Fruit fly (Drosophila melanogaster) whole organism, embryonic: Measurements from ENCODE around the gene Pif1.

Experiments
- Blimp-1 ChIP-seq: fragments of 200-800 bp; sonication (Bioruptor generic); optimal IDR thresholded peaks from 3 replicates; lab custom pipeline; 2018; ENCODE audit warnings: missing biosample characterization, missing genetic modification characterization, mild to moderate bottlenecking, moderate library complexity, missing genetic modification reagents
- CG1024 ChIP-seq: fragments of 200-800 bp; sonication (Bioruptor generic); IDR thresholded peaks from 2 replicates; pipeline ENCODE4 v1.3.6; 2022; ENCODE audit warnings: missing biosample characterization, missing genetic modification characterization
- CG10959 ChIP-seq: fragments of 200-800 bp; sonication (Bioruptor generic); IDR thresholded peaks from 2 replicates; pipeline ENCODE4 v1.3.6; 2022; ENCODE audit warnings: missing biosample characterization, missing genetic modification characterization
- CG10979 ChIP-seq: fragments of 200-800 bp; sonication (Bioruptor generic); optimal IDR thresholded peaks from 2 replicates; lab custom pipeline; 2018; ENCODE audit warnings: missing biosample characterization, mild to moderate bottlenecking, missing genetic modification characterization, moderate library complexity
- CG11247 ChIP-seq: fragments of 200-800 bp; sonication (Bioruptor generic); IDR thresholded peaks from 2 replicates; pipeline ENCODE4 v1.3.6; 2022; ENCODE audit warnings: missing biosample characterization, missing genetic modification characterization
- CG11504 ChIP-seq: fragments of 200-800 bp; sonication (Bioruptor generic); optimal IDR thresholded peaks from 3 replicates; lab custom pipeline; 2019; ENCODE audit warnings: missing biosample characterization, mild to moderate bottlenecking, missing genetic modification characterization, moderate library complexity
- CG11696 ChIP-seq: fragments of 200-800 bp; sonication (Bioruptor generic); IDR thresholded peaks from 2 replicates; pipeline ENCODE4 v1.3.6; 2022; ENCODE audit warnings: missing biosample characterization, missing genetic modification characterization
- CG13624 ChIP-seq: fragments of 200-800 bp; sonication (Bioruptor generic); optimal IDR thresholded peaks from 2 replicates; lab custom pipeline; 2016; ENCODE audit warnings: missing biosample characterization, missing genetic modification characterization
- CG13775 ChIP-seq: fragments of 200-800 bp; sonication (Bioruptor generic); optimal IDR thresholded peaks from 3 replicates; lab custom pipeline; 2017; ENCODE audit warnings: missing biosample characterization, mild to moderate bottlenecking, missing genetic modification characterization
- CG14441 ChIP-seq: fragments of 200-800 bp; sonication (Bioruptor generic); IDR thresholded peaks from 2 replicates; pipeline ENCODE4 v1.3.6; 2022; ENCODE audit warnings: missing biosample characterization, missing genetic modification characterization
- CG15269 ChIP-seq: fragments of 200-800 bp; sonication (Bioruptor generic); optimal IDR thresholded peaks from 2 replicates; lab custom pipeline; 2018; ENCODE audit warnings: missing biosample characterization, mild to moderate bottlenecking, missing genetic modification characterization, moderate library complexity
- CG17359 ChIP-seq: fragments of 200-800 bp; sonication (Bioruptor generic); optimal IDR thresholded peaks from 3 replicates; lab custom pipeline; 2018; ENCODE audit warnings: missing biosample characterization, mild to moderate bottlenecking, missing genetic modification characterization, moderate library complexity
- CG2116 ChIP-seq: fragments of 200-800 bp; sonication (Bioruptor generic); optimal IDR thresholded peaks from 3 replicates; lab custom pipeline; 2018; ENCODE audit warnings: missing biosample characterization, mild to moderate bottlenecking, missing genetic modification characterization
- CG2678 ChIP-seq: fragments of 200-800 bp; sonication (Bioruptor generic); optimal IDR thresholded peaks from 3 replicates; lab custom pipeline; 2019; ENCODE audit warnings: missing biosample characterization, mild to moderate bottlenecking, missing genetic modification characterization, moderate library complexity
- CG31441 ChIP-seq: fragments of 200-800 bp; sonication (Bioruptor generic); IDR thresholded peaks from 2 replicates; pipeline ENCODE4 v1.3.6; 2022; ENCODE audit warnings: missing biosample characterization, missing genetic modification characterization
- CG3281 ChIP-seq: fragments of 200-800 bp; sonication (Bioruptor generic); optimal IDR thresholded peaks from 3 replicates; lab custom pipeline; 2017; ENCODE audit warnings: missing biosample characterization, mild to moderate bottlenecking, missing genetic modification characterization
- CG3407 ChIP-seq: fragments of 200-800 bp; sonication (Bioruptor generic); optimal IDR thresholded peaks from 2 replicates; lab custom pipeline; 2018; ENCODE audit warnings: missing biosample characterization, mild to moderate bottlenecking, missing genetic modification characterization
- CG42726 ChIP-seq: fragments of 200-800 bp; sonication (Bioruptor generic); IDR thresholded peaks from 2 replicates; pipeline ENCODE4 v1.3.6; 2022; ENCODE audit warnings: missing biosample characterization, missing genetic modification characterization; ENCODE audit not compliant: partially characterized antibody
- CG4820 ChIP-seq: fragments of 200-800 bp; sonication (Bioruptor generic); optimal IDR thresholded peaks from 3 replicates; lab custom pipeline; 2016; ENCODE audit warnings: missing biosample characterization, missing genetic modification characterization
- CG5180 ChIP-seq: fragments of 200-800 bp; sonication (Bioruptor generic); optimal IDR thresholded peaks from 3 replicates; lab custom pipeline; 2017; ENCODE audit warnings: missing biosample characterization, missing genetic modification characterization, mild to moderate bottlenecking, moderate library complexity, missing genetic modification reagents
- CG8765 ChIP-seq: fragments of 200-800 bp; sonication (Bioruptor generic); IDR thresholded peaks from 2 replicates; pipeline ENCODE4 v1.3.6; 2022; ENCODE audit warnings: missing biosample characterization, missing genetic modification characterization
- Dref ChIP-seq: fragments of 200-800 bp; sonication (Bioruptor generic); IDR thresholded peaks from 2 replicates; pipeline ENCODE4 v1.3.6; 2022; ENCODE audit warnings: missing biosample characterization, missing genetic modification characterization
- Drgx ChIP-seq: fragments of 200-800 bp; sonication (Bioruptor generic); IDR thresholded peaks from 2 replicates; pipeline ENCODE4 v1.3.6; 2022; ENCODE audit warnings: missing biosample characterization, missing genetic modification characterization
- Fer3 ChIP-seq: fragments of 200-800 bp; sonication (Bioruptor generic); optimal IDR thresholded peaks from 2 replicates; lab custom pipeline; 2018; ENCODE audit warnings: missing biosample characterization, mild to moderate bottlenecking, missing genetic modification characterization, moderate library complexity
- HLH3B ChIP-seq: fragments of 200-800 bp; sonication (Bioruptor generic); IDR thresholded peaks from 2 replicates; pipeline ENCODE4 v1.3.6; 2022; ENCODE audit warnings: missing biosample characterization, missing genetic modification characterization
- HLH54F ChIP-seq: fragments of 200-800 bp; sonication (Bioruptor generic); optimal IDR thresholded peaks from 3 replicates; lab custom pipeline; 2016; ENCODE audit warnings: missing biosample characterization, missing genetic modification characterization
- Hmr ChIP-seq: fragments of 200-800 bp; sonication (Bioruptor generic); optimal IDR thresholded peaks from 3 replicates; lab custom pipeline; 2017; ENCODE audit warnings: mild to moderate bottlenecking, missing biosample characterization, missing genetic modification reagents, missing genetic modification characterization
- Hr51 ChIP-seq, 2 experiments: fragments of 200-800 bp; sonication (Bioruptor generic); optimal IDR thresholded peaks; 2 replicates in 1 of 2; 3 replicates in 1 of 2; lab custom pipeline; 2016 to 2018; ENCODE audit warnings: missing biosample characterization in 2 of 2, missing genetic modification characterization in 2 of 2, mild to moderate bottlenecking in 1 of 2, moderate library complexity in 1 of 2
- Oli ChIP-seq: fragments of 200-800 bp; sonication (Bioruptor generic); optimal IDR thresholded peaks from 2 replicates; lab custom pipeline; 2018; ENCODE audit warnings: missing biosample characterization, mild to moderate bottlenecking, missing genetic modification characterization, moderate library complexity
- Ptx1 ChIP-seq: fragments of 200-800 bp; sonication (Bioruptor generic); IDR thresholded peaks from 2 replicates; pipeline ENCODE4 v1.3.6; 2022; ENCODE audit warnings: missing biosample characterization, missing genetic modification characterization
- dm ChIP-seq: fragments of 200-800 bp; sonication (Bioruptor generic); optimal IDR thresholded peaks from 3 replicates; lab custom pipeline; 2016; ENCODE audit warnings: missing biosample characterization, missing genetic modification characterization
- dmrt99B ChIP-seq: fragments of 200-800 bp; sonication (Bioruptor generic); optimal IDR thresholded peaks from 2 replicates; lab custom pipeline; 2018; ENCODE audit warnings: missing biosample characterization, mild to moderate bottlenecking, missing genetic modification characterization, moderate library complexity
- esg ChIP-seq: fragments of 200-800 bp; sonication (Bioruptor generic); conservative IDR thresholded peaks from 2 replicates; pipeline ENCODE4 v1.3.6; 2022; ENCODE audit warnings: missing biosample characterization, missing genetic modification characterization
- fd96Cb ChIP-seq: fragments of 200-800 bp; sonication (Bioruptor generic); optimal IDR thresholded peaks from 2 replicates; lab custom pipeline; 2018; ENCODE audit warnings: missing biosample characterization, mild to moderate bottlenecking, missing genetic modification characterization, moderate library complexity
- gem ChIP-seq: fragments of 200-800 bp; sonication (Bioruptor generic); optimal IDR thresholded peaks from 2 replicates; lab custom pipeline; 2019; ENCODE audit warnings: missing biosample characterization, mild to moderate bottlenecking, missing genetic modification characterization, moderate library complexity
- nerfin-1 ChIP-seq: fragments of 200-800 bp; sonication (Bioruptor generic); optimal IDR thresholded peaks from 3 replicates; lab custom pipeline; 2019; ENCODE audit warnings: missing biosample characterization, mild to moderate bottlenecking, missing genetic modification characterization, moderate library complexity
- pan ChIP-seq, 4 experiments: fragments of >200 bp in 3 of 4; fragments of 200-800 bp in 1 of 4; sonication (Bioruptor generic) in 1 of 4; optimal IDR thresholded peaks in 3 of 4; IDR thresholded peaks in 1 of 4; 2 replicates each; pipeline versions ENCODE4 v1.3.6 to Lab custom; 2017 to 2022; ENCODE audit warnings: missing biosample characterization in 2 of 4, missing genetic modification characterization in 2 of 4, mixed read lengths in 1 of 4
- pb ChIP-seq: fragments of 200-800 bp; sonication (Bioruptor generic); optimal IDR thresholded peaks from 3 replicates; lab custom pipeline; 2016; ENCODE audit warnings: missing biosample characterization, missing genetic modification characterization
- pum ChIP-seq: fragments of 200-800 bp; sonication (Bioruptor generic); optimal IDR thresholded peaks from 2 replicates; lab custom pipeline; 2016; ENCODE audit warnings: missing biosample characterization, missing genetic modification characterization
- salm ChIP-seq: fragments of 200-800 bp; sonication (Bioruptor generic); optimal IDR thresholded peaks from 2 replicates; lab custom pipeline; 2018; ENCODE audit warnings: missing biosample characterization, mild to moderate bottlenecking, missing genetic modification characterization
- schlank ChIP-seq: fragments of 200-800 bp; sonication (Bioruptor generic); optimal IDR thresholded peaks from 2 replicates; lab custom pipeline; 2018; ENCODE audit warnings: missing biosample characterization, mild to moderate bottlenecking, missing genetic modification characterization
- ssp ChIP-seq: fragments of 200-800 bp; sonication (Bioruptor generic); IDR thresholded peaks from 2 replicates; pipeline ENCODE4 v1.3.6; 2022; ENCODE audit warnings: missing biosample characterization, missing genetic modification characterization
- stc ChIP-seq: fragments of 200-800 bp; sonication (Bioruptor generic); IDR thresholded peaks from 2 replicates; pipeline ENCODE4 v1.3.6; 2022; ENCODE audit warnings: missing biosample characterization, missing genetic modification characterization
- stwl ChIP-seq: fragments of 200-800 bp; sonication (Bioruptor generic); optimal IDR thresholded peaks from 3 replicates; lab custom pipeline; 2018; ENCODE audit warnings: missing biosample characterization, mild to moderate bottlenecking, missing genetic modification characterization, moderate library complexity
- trem ChIP-seq: fragments of 200-800 bp; optimal IDR thresholded peaks from 3 replicates; lab custom pipeline; 2019; ENCODE audit warnings: missing biosample characterization, mild to moderate bottlenecking, missing genetic modification characterization, moderate library complexity
- unpg ChIP-seq: fragments of 200-800 bp; sonication (Bioruptor generic); optimal IDR thresholded peaks from 3 replicates; lab custom pipeline; 2018; ENCODE audit warnings: missing biosample characterization, mild to moderate bottlenecking, missing genetic modification characterization, moderate library complexity
- vfl ChIP-seq: fragments of 200-800 bp; sonication (Bioruptor generic); optimal IDR thresholded peaks from 2 replicates; lab custom pipeline; 2016; ENCODE audit warnings: missing biosample characterization, missing genetic modification characterization
- vvl ChIP-seq: fragments of 200-800 bp; sonication (Bioruptor generic); IDR thresholded peaks from 2 replicates; pipeline ENCODE4 v1.3.6; 2022; ENCODE audit warnings: missing biosample characterization, missing genetic modification characterization
- z ChIP-seq: fragments of 200-800 bp; sonication (Bioruptor generic); IDR thresholded peaks from 3 replicates; pipeline ENCODE4 v1.3.6; 2022; ENCODE audit warnings: missing biosample characterization, missing genetic modification characterization
- zfh1 ChIP-seq: fragments of 200-800 bp; sonication (Bioruptor generic); IDR thresholded peaks from 3 replicates; pipeline ENCODE4 v1.3.6; 2022; ENCODE audit warnings: missing biosample characterization, missing genetic modification characterization

Pif1 gene

DNA sequence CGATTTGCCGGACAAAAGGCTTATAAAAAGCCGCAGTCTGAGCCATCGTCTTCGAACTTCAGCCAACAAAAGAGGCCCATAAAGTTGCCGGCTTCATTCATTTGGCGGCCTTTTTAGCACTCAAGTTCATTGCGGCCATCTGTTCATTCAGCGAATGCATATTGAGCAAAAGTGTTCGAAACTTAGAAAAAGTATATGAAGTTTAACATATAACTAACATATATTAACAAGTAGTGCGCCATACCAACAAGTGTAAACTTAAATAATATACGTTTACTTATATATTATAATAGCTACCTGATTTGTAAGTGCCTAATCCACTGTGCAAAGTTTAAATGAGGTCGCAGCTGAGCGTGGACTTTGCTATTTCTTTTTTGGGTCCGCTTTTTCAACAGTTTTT, 33.5 kb downstream of the Pif1 start:
- TF ChIP-seq CG15269 (tag; lab: Kevin White, UChicago), result peak; percentile 23
- TF ChIP-seq fd96Cb, result no peak
- no peak for TF ChIP-seq HLH54F
- TF ChIP-seq Drgx (GFP tag; lab: Robert Waterston, UW), result peak; percentile 17; the same call in 1 of the 2 replicates
- TF ChIP-seq CG11247, result no peak
- TF ChIP-seq CG2678 (tag; lab: Kevin White, UChicago), result peak; percentile 13
- TF ChIP-seq CG5180 (GFP tag; lab: Kevin White, UChicago), result peak; percentile 54
- TF ChIP-seq CG14441, result peak; percentile 21; the same call in 1 of the 2 replicates
- TF ChIP-seq CG11504 (tag; lab: Kevin White, UChicago), result peak; percentile 13
- no peak for TF ChIP-seq CG13775 (GFP tag; lab: Kevin White, UChicago)
- no peak for TF ChIP-seq CG42726 (GFP tag; lab: Robert Waterston, UW)
- no peak for TF ChIP-seq CG2116
- TF ChIP-seq stwl (tag; lab: Kevin White, UChicago), result no peak
- TF ChIP-seq Hr51 (GFP tag; optimal IDR thresholded peaks at IDR 0.05; lab: Kevin White, UChicago), result peak in 1 of 2 experiments; percentile 44
- TF ChIP-seq Dref (GFP tag; lab: Robert Waterston, UW), result no peak
- peak; percentile 19 for TF ChIP-seq CG17359 (tag; lab: Kevin White, UChicago)
- TF ChIP-seq CG31441 (GFP tag; lab: Robert Waterston, UW), result no peak
- TF ChIP-seq esg (GFP tag; lab: Robert Waterston, UW), result 0 out of 2 replicates have a peak, but pooled peaks have one; percentile 15
- no peak for TF ChIP-seq pan (optimal IDR thresholded peaks at IDR 0.05; lab: Kevin White, UChicago)
- peak in 1 of 2 experiments; percentile 59 for TF ChIP-seq pan (GFP tag; optimal IDR thresholded peaks at IDR 0.05 in 1 of 2, IDR thresholded peaks at IDR 0.05 in 1 of 2)
- peak; percentile 25 for TF ChIP-seq gem (tag; lab: Kevin White, UChicago)
- TF ChIP-seq HLH3B (GFP tag; lab: Robert Waterston, UW), result 0 out of 2 replicates have a peak, but pooled peaks have one; percentile 13
- TF ChIP-seq Oli, result peak; percentile 15
- TF ChIP-seq stc (GFP tag; lab: Robert Waterston, UW), result 0 out of 2 replicates have a peak, but pooled peaks have one; percentile 39
- peak; percentile 28 for TF ChIP-seq dmrt99B (tag; lab: Kevin White, UChicago)
- TF ChIP-seq, all 482 proteins: peak for 15

DNA sequence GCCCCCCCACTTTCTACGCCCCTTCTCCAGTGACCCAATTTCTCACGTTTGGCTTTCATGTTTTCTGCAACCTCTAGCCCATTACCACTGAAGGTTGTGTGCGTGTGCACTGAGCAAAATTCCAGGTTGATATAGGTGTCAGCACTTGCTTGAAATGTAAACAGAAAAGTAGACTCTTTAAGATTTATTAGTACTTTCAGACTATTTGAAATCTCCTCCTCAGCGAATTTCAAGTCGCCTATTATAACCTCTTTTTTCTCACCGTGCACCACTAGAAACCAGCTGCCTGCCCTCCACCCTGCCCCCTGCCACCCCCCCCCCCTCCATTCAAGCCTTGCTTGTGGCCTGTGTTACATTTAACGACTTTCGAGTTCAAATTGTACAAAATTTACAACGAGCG, 34.7 kb downstream of the Pif1 start:
- TF ChIP-seq CG3281 (GFP tag; lab: Kevin White, UChicago) (no peak), Ptx1 (GFP tag; lab: Robert Waterston, UW) (peak; percentile 60), pum (GFP tag; lab: Kevin White, UChicago) (peak; percentile 13), CG3407 (peak; percentile 22), vvl (GFP tag; lab: Robert Waterston, UW) (peak; percentile 62), Blimp-1 (peak; percentile 52), schlank (tag; lab: Kevin White, UChicago) (no peak), trem (tag; lab: Kevin White, UChicago) (peak; percentile 7), z (GFP tag; lab: Robert Waterston, UW) (no peak), pb (GFP tag; lab: Kevin White, UChicago) (no peak), CG11696 (GFP tag; lab: Robert Waterston, UW) (peak; percentile 24; the same call in 1 of the 2 replicates), dm (no peak), CG10959 (GFP tag; lab: Robert Waterston, UW) (peak; percentile 64), Hmr (peak; percentile 53), Fer3 (tag; lab: Kevin White, UChicago) (no peak), CG4820 (GFP tag; lab: Kevin White, UChicago) (peak; percentile 52), salm (tag; lab: Kevin White, UChicago) (no peak), nerfin-1 (tag; lab: Kevin White, UChicago) (peak; percentile 7), vfl (no peak), CG1024 (GFP tag; lab: Robert Waterston, UW) (peak; percentile 40; the same call in 1 of the 2 replicates), zfh1 (GFP tag; lab: Robert Waterston, UW) (peak; percentile 69; the same call in 2 of the 3 replicates), CG8765 (GFP tag; lab: Robert Waterston, UW) (no peak), ssp (GFP tag; lab: Robert Waterston, UW) (peak; percentile 53; the same call in 1 of the 2 replicates), CG10979 (tag; lab: Kevin White, UChicago) (peak; percentile 57), unpg (peak; percentile 42), CG13624 (GFP tag; lab: Kevin White, UChicago) (no peak)
